Fruit fly (Drosophila melanogaster) whole organism, embryonic: ENCODE results near the gene Or7a.

Source experiments
- BEAF-32 ChIP-seq: fragments of 200-800 bp; sonication (Bioruptor generic); optimal IDR thresholded peaks from 3 replicates; lab custom pipeline; 2017; ENCODE audit warnings: missing biosample characterization, missing genetic modification characterization, mild to moderate bottlenecking, moderate library complexity, missing genetic modification reagents
- CG15269 ChIP-seq: fragments of 200-800 bp; sonication (Bioruptor generic); optimal IDR thresholded peaks from 2 replicates; lab custom pipeline; 2018; ENCODE audit warnings: missing biosample characterization, mild to moderate bottlenecking, missing genetic modification characterization, moderate library complexity
- CG15514 ChIP-seq: fragments of 200-800 bp; sonication (Bioruptor generic); optimal IDR thresholded peaks from 3 replicates; lab custom pipeline; 2017; ENCODE audit warnings: missing biosample characterization, missing genetic modification characterization, mild to moderate bottlenecking, moderate library complexity, missing genetic modification reagents
- CG17829 ChIP-seq: fragments of 200-800 bp; optimal IDR thresholded peaks from 2 replicates; lab custom pipeline; 2019; ENCODE audit warnings: missing biosample characterization, mild to moderate bottlenecking, missing genetic modification characterization, moderate library complexity
- CG17912 ChIP-seq: fragments of 200-800 bp; sonication (Bioruptor generic); optimal IDR thresholded peaks from 2 replicates; lab custom pipeline; 2018; ENCODE audit warnings: missing biosample characterization, mild to moderate bottlenecking, missing genetic modification characterization
- CG18262 ChIP-seq: fragments of 200-800 bp; optimal IDR thresholded peaks from 3 replicates; lab custom pipeline; 2019; ENCODE audit warnings: missing biosample characterization, mild to moderate bottlenecking, missing genetic modification characterization, moderate library complexity
- CG2116 ChIP-seq: fragments of 200-800 bp; sonication (Bioruptor generic); optimal IDR thresholded peaks from 3 replicates; lab custom pipeline; 2018; ENCODE audit warnings: missing biosample characterization, mild to moderate bottlenecking, missing genetic modification characterization
- CG30020 ChIP-seq: fragments of 200-800 bp; optimal IDR thresholded peaks from 2 replicates; lab custom pipeline; 2019; ENCODE audit warnings: missing biosample characterization, mild to moderate bottlenecking, missing genetic modification characterization, moderate library complexity
- CG33557 ChIP-seq: fragments of 200-800 bp; sonication (Bioruptor generic); optimal IDR thresholded peaks from 2 replicates; lab custom pipeline; 2019; ENCODE audit warnings: missing biosample characterization, mild to moderate bottlenecking, missing genetic modification characterization, moderate library complexity
- CG34376 ChIP-seq: fragments of 200-800 bp; sonication (Bioruptor generic); optimal IDR thresholded peaks from 2 replicates; lab custom pipeline; 2018; ENCODE audit warnings: missing biosample characterization, mild to moderate bottlenecking, missing genetic modification characterization
- CG3838 ChIP-seq: fragments of 200-800 bp; sonication (Bioruptor generic); optimal IDR thresholded peaks from 3 replicates; lab custom pipeline; 2016; ENCODE audit warnings: missing biosample characterization, missing genetic modification characterization
- CG4617 ChIP-seq: fragments of 200-800 bp; sonication (Bioruptor generic); optimal IDR thresholded peaks from 3 replicates; lab custom pipeline; 2016; ENCODE audit warnings: missing biosample characterization, missing genetic modification characterization, borderline replicate concordance
- CG6254 ChIP-seq: fragments of 200-800 bp; sonication (Bioruptor generic); optimal IDR thresholded peaks from 3 replicates; lab custom pipeline; 2017; ENCODE audit warnings: mild to moderate bottlenecking, missing biosample characterization, missing genetic modification reagents, missing genetic modification characterization
- CG6765 ChIP-seq: fragments of 200-800 bp; sonication (Bioruptor generic); optimal IDR thresholded peaks from 3 replicates; lab custom pipeline; 2017; ENCODE audit warnings: missing biosample characterization, mild to moderate bottlenecking, missing genetic modification characterization
- CG6791 ChIP-seq: fragments of 200-800 bp; sonication (Bioruptor generic); IDR thresholded peaks from 3 replicates; pipeline ENCODE4 v1.3.6; 2022; ENCODE audit warnings: missing biosample characterization, missing genetic modification characterization; ENCODE audit not compliant: partially characterized antibody
- CG7556 ChIP-seq: fragments of 200-800 bp; sonication (Bioruptor generic); optimal IDR thresholded peaks from 2 replicates; lab custom pipeline; 2017; ENCODE audit warnings: missing biosample characterization, mild to moderate bottlenecking, missing genetic modification characterization
- CG8388 ChIP-seq: fragments of 200-800 bp; sonication (Bioruptor generic); optimal IDR thresholded peaks from 2 replicates; lab custom pipeline; 2019; ENCODE audit warnings: missing biosample characterization, mild to moderate bottlenecking, missing genetic modification characterization, moderate library complexity
- Dp ChIP-seq: fragments of 200-800 bp; sonication (Bioruptor generic); optimal IDR thresholded peaks from 2 replicates; lab custom pipeline; 2018; ENCODE audit warnings: missing biosample characterization, mild to moderate bottlenecking, missing genetic modification characterization, moderate library complexity
- E2f2 ChIP-seq: fragments of 200-800 bp; sonication (Bioruptor generic); IDR thresholded peaks from 2 replicates; pipeline ENCODE4 v1.3.6; 2022; ENCODE audit warnings: missing biosample characterization, missing genetic modification characterization
- Fer1 ChIP-seq: fragments of 200-800 bp; sonication (Bioruptor generic); optimal IDR thresholded peaks from 2 replicates; lab custom pipeline; 2017; ENCODE audit warnings: missing biosample characterization, mild to moderate bottlenecking, missing genetic modification characterization
- HLHmδ ChIP-seq: fragments of 200-800 bp; sonication (Bioruptor generic); optimal IDR thresholded peaks from 2 replicates; lab custom pipeline; 2018; ENCODE audit warnings: missing biosample characterization, mild to moderate bottlenecking, missing genetic modification characterization, moderate library complexity
- HmgZ ChIP-seq: fragments of 200-800 bp; sonication (Bioruptor generic); optimal IDR thresholded peaks from 2 replicates; lab custom pipeline; 2018; ENCODE audit warnings: missing biosample characterization, mild to moderate bottlenecking, missing genetic modification characterization
- Hr51 ChIP-seq, 2 experiments: fragments of 200-800 bp; sonication (Bioruptor generic); optimal IDR thresholded peaks; 2 replicates in 1 of 2; 3 replicates in 1 of 2; lab custom pipeline; 2016 to 2018; ENCODE audit warnings: missing biosample characterization in 2 of 2, missing genetic modification characterization in 2 of 2, mild to moderate bottlenecking in 1 of 2, moderate library complexity in 1 of 2
- MESR4 ChIP-seq: fragments of 200-800 bp; sonication (Bioruptor generic); optimal IDR thresholded peaks from 2 replicates; lab custom pipeline; 2018; ENCODE audit warnings: missing biosample characterization, mild to moderate bottlenecking, missing genetic modification characterization, moderate library complexity
- Med ChIP-seq: fragments of 200-800 bp; sonication (Bioruptor generic); peaks from one replicate; lab custom pipeline; 2016; ENCODE audit warnings: missing biosample characterization, missing genetic modification characterization, mild to moderate bottlenecking, inconsistent platforms, moderate library complexity
- Myb ChIP-seq: fragments of 200-800 bp; sonication (Bioruptor generic); optimal IDR thresholded peaks from 2 replicates; lab custom pipeline; 2016; ENCODE audit warnings: missing biosample characterization, missing genetic modification characterization
- Pdp1 ChIP-seq, 2 experiments: fragments of 200-800 bp; sonication (Bioruptor generic); optimal IDR thresholded peaks; 3 replicates each; lab custom pipeline; 2016; ENCODE audit warnings: missing biosample characterization in 2 of 2, missing genetic modification characterization in 2 of 2, mild to moderate bottlenecking in 1 of 2, moderate library complexity in 1 of 2
- amos ChIP-seq: fragments of 200-800 bp; sonication (Bioruptor generic); IDR thresholded peaks from 2 replicates; pipeline ENCODE4 v1.3.6; 2022; ENCODE audit warnings: missing biosample characterization, missing genetic modification characterization; ENCODE audit not compliant: partially characterized antibody
- btn ChIP-seq: fragments of 200-800 bp; sonication (Bioruptor generic); optimal IDR thresholded peaks from 2 replicates; lab custom pipeline; 2016; ENCODE audit warnings: missing biosample characterization, missing genetic modification characterization
- gro ChIP-seq: fragments of 200-800 bp; sonication (Bioruptor generic); optimal IDR thresholded peaks from 2 replicates; lab custom pipeline; 2016; ENCODE audit warnings: missing biosample characterization, missing genetic modification characterization
- insv ChIP-seq, 2 experiments: fragments of 200-800 bp; sonication (Bioruptor generic); optimal IDR thresholded peaks; 3 replicates each; lab custom pipeline; 2016 to 2018; ENCODE audit warnings: missing biosample characterization in 2 of 2, missing genetic modification characterization in 2 of 2
- mld ChIP-seq: fragments of 200-800 bp; sonication (Bioruptor generic); IDR thresholded peaks from 3 replicates; pipeline ENCODE4 v1.3.6; 2022; ENCODE audit warnings: missing biosample characterization, missing genetic modification characterization; ENCODE audit not compliant: partially characterized antibody
- pb ChIP-seq: fragments of 200-800 bp; sonication (Bioruptor generic); optimal IDR thresholded peaks from 3 replicates; lab custom pipeline; 2016; ENCODE audit warnings: missing biosample characterization, missing genetic modification characterization
- phol ChIP-seq: fragments of 200-800 bp; sonication (Bioruptor generic); optimal IDR thresholded peaks from 3 replicates; lab custom pipeline; 2018; ENCODE audit warnings: missing biosample characterization, mild to moderate bottlenecking, missing genetic modification characterization, moderate library complexity
- pita ChIP-seq: fragments of 200-800 bp; sonication (Bioruptor generic); optimal IDR thresholded peaks from 2 replicates; lab custom pipeline; 2017; ENCODE audit warnings: missing biosample characterization, mild to moderate bottlenecking, missing genetic modification characterization
- ro ChIP-seq: fragments of 200-800 bp; sonication (Bioruptor generic); IDR thresholded peaks from 2 replicates; pipeline ENCODE4 v1.3.6; 2022; ENCODE audit warnings: missing biosample characterization, missing genetic modification characterization
- sob ChIP-seq: fragments of 200-800 bp; sonication (Bioruptor generic); IDR thresholded peaks from 2 replicates; pipeline ENCODE4 v1.3.6; 2022; ENCODE audit warnings: missing biosample characterization, missing genetic modification characterization
- tll ChIP-seq, 2 experiments: fragments of 200-800 bp in 1 of 2; fragments of >200 bp in 1 of 2; sonication (Bioruptor generic) in 1 of 2; optimal IDR thresholded peaks; 2 replicates each; lab custom pipeline; 2017 to 2019; ENCODE audit warnings: missing biosample characterization in 2 of 2, missing genetic modification characterization in 2 of 2, mild to moderate bottlenecking in 1 of 2, moderate library complexity in 1 of 2
- trem ChIP-seq: fragments of 200-800 bp; optimal IDR thresholded peaks from 3 replicates; lab custom pipeline; 2019; ENCODE audit warnings: missing biosample characterization, mild to moderate bottlenecking, missing genetic modification characterization, moderate library complexity
- wor ChIP-seq: fragments of 200-800 bp; sonication (Bioruptor generic); IDR thresholded peaks from 2 replicates; pipeline ENCODE4 v1.3.6; 2022; ENCODE audit warnings: missing biosample characterization, missing genetic modification characterization

The Or7a gene

dm6 chrX:8148556-8148955 lies 17.0 kb downstream of the Or7a start, which contains the start of gene CG10959 (continued):
- TF ChIP-seq CG6791 (GFP tag; lab: Robert Waterston, UW), result no peak
- no peak for TF ChIP-seq CG17912 (GFP tag; lab: Kevin White, UChicago)
- TF ChIP-seq pita (GFP tag; lab: Kevin White, UChicago), result peak; percentile 51
- TF ChIP-seq Pdp1 (GFP tag; optimal IDR thresholded peaks at IDR 0.05; lab: Kevin White, UChicago), result no peak
- TF ChIP-seq HLHmδ (GFP tag; lab: Kevin White, UChicago), result no peak
- peak in 1 of 2 experiments; percentile 10 for TF ChIP-seq insv (GFP tag; optimal IDR thresholded peaks at IDR 0.05; lab: Kevin White, UChicago)
- TF ChIP-seq ro (GFP tag; lab: Robert Waterston, UW), result no peak
- TF ChIP-seq amos (GFP tag; lab: Robert Waterston, UW), result peak; percentile 32; the same call in 1 of the 2 replicates
- no peak for TF ChIP-seq sob (GFP tag; lab: Robert Waterston, UW)
- no peak for TF ChIP-seq CG34376 (GFP tag; lab: Kevin White, UChicago)
- peak; percentile 55 for TF ChIP-seq Dp (GFP tag; lab: Kevin White, UChicago)
- no peak for TF ChIP-seq CG7556
- TF ChIP-seq mld (GFP tag; lab: Robert Waterston, UW), result no peak
- no peak for TF ChIP-seq CG15269 (tag; lab: Kevin White, UChicago)
- peak; percentile 37 for TF ChIP-seq CG4617 (GFP tag; lab: Kevin White, UChicago)
- TF ChIP-seq gro (GFP tag; lab: Kevin White, UChicago), result no peak
- TF ChIP-seq CG17829, result no peak
- peak; percentile 70 for TF ChIP-seq E2f2 (GFP tag; lab: Robert Waterston, UW)
- peak; percentile 67 for TF ChIP-seq CG15514 (GFP tag; lab: Kevin White, UChicago)
- peak; percentile 3 for TF ChIP-seq phol (tag; lab: Kevin White, UChicago)
- peak; percentile 30 for TF ChIP-seq trem
- no peak for TF ChIP-seq wor (GFP tag; lab: Robert Waterston, UW)
- TF ChIP-seq CG3838, result no peak
- no peak for TF ChIP-seq CG6765 (GFP tag; lab: Kevin White, UChicago)
- TF ChIP-seq CG18262 (tag; lab: Kevin White, UChicago), result no peak
- TF ChIP-seq CG2116, result peak; percentile 30
- no peak for TF ChIP-seq CG6254 (GFP tag; lab: Kevin White, UChicago)
- TF ChIP-seq MESR4 (GFP tag; lab: Kevin White, UChicago), result no peak
- no peak for TF ChIP-seq pb (GFP tag; lab: Kevin White, UChicago)
- TF ChIP-seq btn (GFP tag; lab: Kevin White, UChicago), result no peak
- no peak for TF ChIP-seq CG33557
- TF ChIP-seq tll (GFP tag; optimal IDR thresholded peaks at IDR 0.05; lab: Kevin White, UChicago), result no peak
- TF ChIP-seq CG8388 (GFP tag; lab: Kevin White, UChicago), result no peak
- TF ChIP-seq Med (GFP tag; lab: Kevin White, UChicago), result peak; percentile 0
- TF ChIP-seq HmgZ, result no peak
- peak; percentile 23 for TF ChIP-seq BEAF-32 (GFP tag; lab: Kevin White, UChicago)
- no peak for TF ChIP-seq Hr51 (GFP tag; optimal IDR thresholded peaks at IDR 0.05; lab: Kevin White, UChicago)
- no peak for TF ChIP-seq Fer1 (GFP tag; lab: Kevin White, UChicago)
- peak; percentile 3 for TF ChIP-seq Myb (GFP tag; lab: Kevin White, UChicago)
- no peak for TF ChIP-seq CG30020 (tag; lab: Kevin White, UChicago)
